Fruit fly (Drosophila melanogaster): ENCODE results near the gene CG11929.

dm6 chr2L:4698837-4699236 is 16.4 kb downstream of the CG11929 start:
- TF ChIP-seq Dll (GFP tag; IDR thresholded peaks at IDR 0.05; ENCODE audit: partially characterized antibody): no peak
- no peak for TF ChIP-seq CG13424 (tag; optimal IDR thresholded peaks at IDR 0.05)
- TF ChIP-seq h (optimal IDR thresholded peaks at IDR 0.05): no peak
- TF ChIP-seq CG4360 (GFP tag; IDR thresholded peaks at IDR 0.05): no peak
- TF ChIP-seq CG10462 (GFP tag; optimal IDR thresholded peaks at IDR 0.05): no peak
- no peak for TF ChIP-seq CG1233 (GFP tag; optimal IDR thresholded peaks at IDR 0.05)
- TF ChIP-seq Max (GFP tag; optimal IDR thresholded peaks at IDR 0.05): no peak
- no peak for TF ChIP-seq CG9609 (GFP tag; optimal IDR thresholded peaks at IDR 0.05)
- no peak for TF ChIP-seq CG11093 (GFP tag; IDR thresholded peaks at IDR 0.05)
